Worm (Caenorhabditis elegans) whole organism, L1 larva: ENCODE data around the gene zyg-9.

Experiments used
- C34B4.2 ChIP-seq: sonication (generic microtip); optimal IDR thresholded peaks from 2 replicates; lab custom pipeline; 2017; ENCODE audit warnings: mild to moderate bottlenecking, missing genetic modification characterization, missing compliant biosample characterization
- F16B12.6 ChIP-seq: fragments of 150-350 bp; optimal IDR thresholded peaks from 2 replicates; lab custom pipeline; 2014; ENCODE audit warnings: missing biosample characterization, missing genetic modification characterization
- Y116A8C.19 ChIP-seq: sonication (generic microtip); optimal IDR thresholded peaks from 2 replicates; lab custom pipeline; 2016; ENCODE audit warnings: missing compliant biosample characterization, missing genetic modification characterization, borderline replicate concordance
- alr-1 ChIP-seq: fragments of 200-800 bp; sonication (Bioruptor generic); optimal IDR thresholded peaks from 2 replicates; lab custom pipeline; 2018; ENCODE audit warnings: borderline replicate concordance, mild to moderate bottlenecking, missing genetic modification characterization, missing compliant biosample characterization
- aly-2 ChIP-seq: fragments of 150-350 bp; optimal IDR thresholded peaks from 2 replicates; lab custom pipeline; 2014; ENCODE audit warnings: missing biosample characterization, missing genetic modification characterization
- ama-1 ChIP-seq: fragments of 150-350 bp; optimal IDR thresholded peaks from 2 replicates; lab custom pipeline; 2014
- blmp-1 ChIP-seq: fragments of 150-350 bp; optimal IDR thresholded peaks from 2 replicates; lab custom pipeline; 2014; ENCODE audit warnings: missing biosample characterization, missing genetic modification characterization
- ceh-63 ChIP-seq: fragments of 200-800 bp; sonication (Bioruptor generic); optimal IDR thresholded peaks from 2 replicates; lab custom pipeline; 2018; ENCODE audit warnings: mild to moderate bottlenecking, missing genetic modification characterization, missing compliant biosample characterization
- ceh-82 ChIP-seq, 3 experiments: fragments of 150-350 bp in 1 of 3; sonication (generic microtip) in 2 of 3; optimal IDR thresholded peaks; 2 replicates each; lab custom pipeline; 2014 to 2017; ENCODE audit warnings: missing biosample characterization in 3 of 3, missing genetic modification characterization in 3 of 3
- ceh-88 ChIP-seq: fragments of 200-800 bp; sonication (Bioruptor generic); IDR thresholded peaks from 2 replicates; pipeline ENCODE4 v1.3.6; 2022; ENCODE audit warnings: missing genetic modification characterization, missing compliant biosample characterization
- ceh-90 ChIP-seq: sonication (generic microtip); optimal IDR thresholded peaks from 2 replicates; lab custom pipeline; 2016; ENCODE audit warnings: missing genetic modification characterization, missing compliant biosample characterization
- ces-1 ChIP-seq: fragments of 150-350 bp; optimal IDR thresholded peaks from 2 replicates; lab custom pipeline; 2014; ENCODE audit warnings: missing biosample characterization, missing genetic modification reagents, missing genetic modification characterization
- dsc-1 ChIP-seq: sonication (generic microtip); optimal IDR thresholded peaks from 2 replicates; lab custom pipeline; 2016; ENCODE audit warnings: mild to moderate bottlenecking, missing genetic modification characterization, missing compliant biosample characterization
- efl-1 ChIP-seq, 4 experiments: fragments of 150-350 bp; optimal IDR thresholded peaks in 3 of 4; peaks in 1 of 4; 1 replicate in 1 of 4; 2 replicates in 3 of 4; lab custom pipeline; 2014; ENCODE audit warnings: missing biosample characterization in 2 of 4, missing genetic modification characterization in 2 of 4, missing genetic modification reagents in 2 of 4
- efl-3 ChIP-seq: fragments of 200-800 bp; sonication (Bioruptor generic); optimal IDR thresholded peaks from 2 replicates; lab custom pipeline; 2018; ENCODE audit warnings: mild to moderate bottlenecking, missing genetic modification characterization, missing compliant biosample characterization
- elt-2 ChIP-seq: sonication (generic microtip); optimal IDR thresholded peaks from 2 replicates; lab custom pipeline; 2016; ENCODE audit warnings: missing genetic modification characterization, mild to moderate bottlenecking, inconsistent platforms, missing compliant biosample characterization, missing genetic modification reagents
- fkh-10 ChIP-seq: sonication (generic microtip); optimal IDR thresholded peaks from 2 replicates; lab custom pipeline; 2017; ENCODE audit warnings: missing biosample characterization, missing genetic modification reagents, missing genetic modification characterization
- fkh-8 ChIP-seq: sonication (generic microtip); optimal IDR thresholded peaks from 2 replicates; lab custom pipeline; 2016; ENCODE audit warnings: mild to moderate bottlenecking, missing genetic modification characterization, missing compliant biosample characterization
- fos-1 ChIP-seq: fragments of 150-350 bp; optimal IDR thresholded peaks from 2 replicates; lab custom pipeline; 2014; ENCODE audit warnings: missing biosample characterization, missing genetic modification characterization
- isw-1 ChIP-seq: fragments of 200-800 bp; sonication (Bioruptor generic); IDR thresholded peaks from 2 replicates; pipeline ENCODE4 v1.3.6; 2022; ENCODE audit warnings: missing genetic modification characterization, missing compliant biosample characterization
- jun-1 ChIP-seq: fragments of 150-350 bp; optimal IDR thresholded peaks from 2 replicates; lab custom pipeline; 2014; ENCODE audit warnings: missing biosample characterization, missing genetic modification reagents, missing genetic modification characterization
- lin-14 ChIP-seq: fragments of 200-800 bp; sonication (Bioruptor generic); optimal IDR thresholded peaks from 2 replicates; lab custom pipeline; 2018; ENCODE audit warnings: mild to moderate bottlenecking, missing genetic modification characterization, moderate library complexity, missing compliant biosample characterization
- lin-35 ChIP-seq, 2 experiments: fragments of 150-350 bp; optimal IDR thresholded peaks; 2 replicates each; lab custom pipeline; 2014; ENCODE audit warnings: missing biosample characterization in 2 of 2, missing genetic modification characterization in 2 of 2, missing genetic modification reagents in 2 of 2
- lin-39 ChIP-seq: fragments of 150-350 bp; optimal IDR thresholded peaks from 2 replicates; lab custom pipeline; 2014; ENCODE audit warnings: missing biosample characterization, missing genetic modification reagents, missing genetic modification characterization
- lir-3 ChIP-seq: sonication (generic microtip); optimal IDR thresholded peaks from 2 replicates; lab custom pipeline; 2016; ENCODE audit warnings: mild to moderate bottlenecking, missing genetic modification characterization, moderate library complexity, missing compliant biosample characterization; ENCODE audit not compliant: poor library complexity
- lsy-2 ChIP-seq, 2 experiments: fragments of 150-350 bp; optimal IDR thresholded peaks; 2 replicates each; lab custom pipeline; 2014; ENCODE audit warnings: missing biosample characterization in 2 of 2, missing genetic modification characterization in 2 of 2
- mab-9 ChIP-seq: fragments of 200-800 bp; sonication (Bioruptor generic); IDR thresholded peaks from 2 replicates; pipeline ENCODE4 v1.3.6; 2022; ENCODE audit warnings: missing genetic modification reagents, missing genetic modification characterization, missing compliant biosample characterization
- mdl-1 ChIP-seq, 2 experiments: fragments of 150-350 bp; optimal IDR thresholded peaks; 2 replicates each; lab custom pipeline; 2014 to 2017; ENCODE audit warnings: missing biosample characterization in 2 of 2, missing genetic modification characterization in 2 of 2, inconsistent platforms in 1 of 2
- mep-1 ChIP-seq: fragments of 150-350 bp; optimal IDR thresholded peaks from 2 replicates; lab custom pipeline; 2014; ENCODE audit warnings: missing biosample characterization, missing genetic modification characterization
- nhr-11 ChIP-seq: fragments of 150-350 bp; optimal IDR thresholded peaks from 2 replicates; lab custom pipeline; 2014; ENCODE audit warnings: missing biosample characterization, missing genetic modification characterization
- nhr-12 ChIP-seq: sonication (generic microtip); optimal IDR thresholded peaks from 2 replicates; lab custom pipeline; 2017; ENCODE audit warnings: missing biosample characterization, missing genetic modification characterization
- nhr-20 ChIP-seq: sonication (generic microtip); optimal IDR thresholded peaks from 2 replicates; lab custom pipeline; 2016; ENCODE audit warnings: mild to moderate bottlenecking, missing genetic modification characterization, missing compliant biosample characterization
- nhr-237 ChIP-seq: fragments of 150-350 bp; optimal IDR thresholded peaks from 2 replicates; lab custom pipeline; 2014; ENCODE audit warnings: missing biosample characterization, missing genetic modification characterization
- nhr-76 ChIP-seq: sonication (generic microtip); optimal IDR thresholded peaks from 2 replicates; lab custom pipeline; 2017; ENCODE audit warnings: missing biosample characterization, missing genetic modification characterization
- nhr-77 ChIP-seq: fragments of 150-350 bp; optimal IDR thresholded peaks from 2 replicates; lab custom pipeline; 2014; ENCODE audit warnings: missing biosample characterization, missing genetic modification characterization
- nhr-85 ChIP-seq: sonication (generic microtip); peaks from one replicate; lab custom pipeline; 2016; ENCODE audit warnings: missing genetic modification characterization, inconsistent platforms, missing compliant biosample characterization
- nhr-90 ChIP-seq: sonication (generic microtip); optimal IDR thresholded peaks from 2 replicates; lab custom pipeline; 2016; ENCODE audit warnings: mild to moderate bottlenecking, missing genetic modification characterization, missing compliant biosample characterization; ENCODE audit not compliant: poor library complexity
- pag-3 ChIP-seq: sonication (generic microtip); optimal IDR thresholded peaks from 2 replicates; lab custom pipeline; 2017; ENCODE audit warnings: missing genetic modification characterization, mild to moderate bottlenecking, missing compliant biosample characterization, antibody characterized with exemption, borderline replicate concordance; ENCODE audit not compliant: insufficient read depth
- pax-3 ChIP-seq: fragments of 200-800 bp; sonication (Bioruptor generic); optimal IDR thresholded peaks from 2 replicates; lab custom pipeline; 2018; ENCODE audit warnings: mild to moderate bottlenecking, missing genetic modification characterization, moderate library complexity, missing compliant biosample characterization
- rnt-1 ChIP-seq: sonication (generic microtip); optimal IDR thresholded peaks from 2 replicates; lab custom pipeline; 2016; ENCODE audit warnings: mild to moderate bottlenecking, missing genetic modification characterization, moderate library complexity, missing compliant biosample characterization
- sox-4 ChIP-seq: sonication (generic microtip); optimal IDR thresholded peaks from 2 replicates; lab custom pipeline; 2016; ENCODE audit warnings: missing genetic modification characterization, missing compliant biosample characterization
- unc-130 ChIP-seq: fragments of 150-350 bp; optimal IDR thresholded peaks from 2 replicates; lab custom pipeline; 2017; ENCODE audit warnings: missing biosample characterization, missing genetic modification characterization, inconsistent platforms
- unc-86 ChIP-seq: sonication (generic microtip); optimal IDR thresholded peaks from 2 replicates; lab custom pipeline; 2016; ENCODE audit warnings: missing genetic modification characterization, missing compliant biosample characterization
- zag-1 ChIP-seq: fragments of 150-350 bp; optimal IDR thresholded peaks from 2 replicates; lab custom pipeline; 2014; ENCODE audit warnings: missing biosample characterization, missing genetic modification characterization
- zip-4 ChIP-seq: fragments of 200-800 bp; sonication (Bioruptor generic); optimal IDR thresholded peaks from 2 replicates; lab custom pipeline; 2018; ENCODE audit warnings: mild to moderate bottlenecking, missing genetic modification characterization, moderate library complexity, missing compliant biosample characterization
- ztf-11 ChIP-seq, 2 experiments: sonication (generic microtip); optimal IDR thresholded peaks; 2 replicates each; lab custom pipeline; 2016 to 2017; ENCODE audit warnings: missing genetic modification characterization in 2 of 2, missing biosample characterization in 1 of 2, missing compliant biosample characterization in 1 of 2

zyg-9 gene

DNA sequence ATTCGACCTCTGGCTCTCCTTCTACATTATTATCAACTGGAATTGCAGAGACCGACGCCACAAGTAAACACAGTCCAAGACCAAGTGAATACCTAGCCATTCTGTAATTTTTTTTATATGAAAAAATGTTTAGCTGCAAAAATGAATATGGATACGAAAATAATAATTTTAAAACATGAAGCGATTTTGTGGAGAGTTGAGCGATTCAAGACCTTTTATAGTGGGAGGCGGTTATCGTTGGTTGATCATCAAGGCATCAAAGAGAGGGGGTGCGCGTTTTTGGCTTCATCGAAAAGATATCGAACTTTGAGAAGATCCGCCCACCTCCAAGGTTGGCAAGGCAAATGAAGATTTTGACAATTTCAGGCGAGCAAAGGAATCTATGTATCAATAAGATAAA is 10.9 kb upstream of the zyg-9 start, which contains the start of gene cut-3:
cut-3 (minus strand) TSS at position 101 of the 400 bp plus-strand sequence.
- TF ChIP-seq fos-1, result no peak
- no peak for TF ChIP-seq ceh-82 (tag; optimal IDR thresholded peaks at IDR 0.05; lab: Kevin White, UChicago)
- no peak for TF ChIP-seq nhr-76 (tag; lab: Kevin White, UChicago)
- TF ChIP-seq ceh-88 (GFP tag; lab: Robert Waterston, UW), result no peak
- TF ChIP-seq F16B12.6 (tag; lab: Kevin White, UChicago), result no peak
- no peak for TF ChIP-seq lsy-2 (tag; optimal IDR thresholded peaks at IDR 0.05; lab: Kevin White, UChicago)
- TF ChIP-seq unc-130 (tag; lab: Kevin White, UChicago), result no peak
- no peak for TF ChIP-seq mab-9 (GFP tag; lab: Robert Waterston, UW)
- TF ChIP-seq fkh-8, result no peak
- no peak for TF ChIP-seq pag-3 (tag; lab: Kevin White, UChicago)
- no peak for TF ChIP-seq unc-86 (tag; lab: Kevin White, UChicago)
- TF ChIP-seq efl-3 (GFP tag; lab: Kevin White, UChicago), result no peak
- TF ChIP-seq jun-1 (tag; lab: Kevin White, UChicago), result no peak
- TF ChIP-seq nhr-90 (tag; lab: Kevin White, UChicago), result no peak
- TF ChIP-seq C34B4.2 (tag; lab: Kevin White, UChicago), result no peak
- TF ChIP-seq fkh-10 (GFP tag; lab: Kevin White, UChicago), result no peak

DNA sequence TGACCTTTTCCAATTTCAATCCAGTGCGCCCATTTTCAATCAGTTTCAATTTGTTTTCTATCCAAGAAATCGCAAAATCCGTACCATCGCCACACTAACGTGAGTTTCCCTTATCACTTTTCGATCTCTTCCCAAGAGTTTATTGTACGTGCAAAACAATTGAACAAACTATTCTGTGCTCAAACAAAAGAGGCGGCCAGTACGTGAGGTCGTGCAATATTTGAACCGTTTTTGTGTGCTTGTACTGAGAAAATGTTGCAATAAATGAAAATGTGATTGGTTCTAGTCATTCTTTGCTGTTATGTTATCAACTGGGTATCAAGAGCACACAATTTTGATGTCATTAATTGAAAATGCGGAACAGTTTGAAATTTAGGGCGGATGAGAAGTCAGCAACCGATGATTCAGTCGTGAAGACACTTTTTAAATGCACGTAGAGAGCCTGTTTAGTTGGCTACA is 7.9 kb upstream of the zyg-9 start, which contains the start of gene F22B5.4:
F22B5.4 (plus strand) TSS at position 51 of the 459 bp plus-strand sequence.
- TF ChIP-seq lin-35 (GFP tag; optimal IDR thresholded peaks at IDR 0.05; lab: Kevin White, UChicago) (peak in 1 of 2 experiments; percentile 26), ceh-90 (no peak), rnt-1 (tag; lab: Kevin White, UChicago) (no peak), nhr-20 (tag; lab: Kevin White, UChicago) (peak; percentile 43), ceh-88 (GFP tag; lab: Robert Waterston, UW) (no peak), elt-2 (tag; lab: Kevin White, UChicago) (peak; percentile 11), ceh-63 (GFP tag; lab: Kevin White, UChicago) (no peak), nhr-76 (tag; lab: Kevin White, UChicago) (no peak)

DNA sequence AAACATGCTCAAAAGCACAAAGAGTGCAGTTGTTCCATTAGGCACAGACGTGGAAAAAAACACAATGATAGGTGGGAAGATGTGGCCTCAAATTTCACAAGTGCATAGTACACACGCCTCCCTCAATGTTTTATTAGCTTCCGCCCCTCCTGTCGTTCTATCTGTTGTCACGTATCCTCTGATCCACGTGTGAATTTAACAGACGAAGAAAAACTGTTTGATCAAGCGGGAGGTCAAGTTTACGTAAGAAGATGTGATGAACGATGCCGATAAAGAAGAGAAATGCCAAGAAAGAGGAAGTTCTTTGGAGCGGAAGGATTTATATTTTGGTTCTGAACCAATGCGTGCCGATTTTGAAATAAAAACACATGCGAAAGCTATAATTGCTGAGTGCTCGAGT is 6.9 kb upstream of the zyg-9 start:
- TF ChIP-seq ces-1 (no peak), alr-1 (no peak), mep-1 (tag; lab: Kevin White, UChicago) (no peak), lin-14 (GFP tag; lab: Kevin White, UChicago) (peak; percentile 61), zag-1 (tag; lab: Kevin White, UChicago) (no peak), fkh-8 (no peak), nhr-11 (tag; lab: Kevin White, UChicago) (no peak), pax-3 (no peak), lir-3 (tag; lab: Kevin White, UChicago) (no peak), zip-4 (no peak), mdl-1 (tag; optimal IDR thresholded peaks at IDR 0.05; lab: Kevin White, UChicago) (peak in 1 of 2 experiments; percentile 31), nhr-20 (tag; lab: Kevin White, UChicago) (peak; percentile 48), lin-39 (tag; lab: Kevin White, UChicago) (no peak), unc-86 (tag; lab: Kevin White, UChicago) (no peak), blmp-1 (tag; lab: Kevin White, UChicago) (peak; percentile 74), efl-1 (optimal IDR thresholded peaks at IDR 0.05; lab: Kevin White, UChicago) (no peak), efl-1 (GFP tag; optimal IDR thresholded peaks at IDR 0.05 in 1 of 2; lab: Kevin White, UChicago) (no peak), nhr-90 (tag; lab: Kevin White, UChicago) (no peak), pag-3 (tag; lab: Kevin White, UChicago) (no peak), ztf-11 (tag; optimal IDR thresholded peaks at IDR 0.05; lab: Kevin White, UChicago) (no peak), mab-9 (GFP tag; lab: Robert Waterston, UW) (no peak), ceh-82 (tag; optimal IDR thresholded peaks at IDR 0.05; lab: Kevin White, UChicago) (no peak), efl-3 (GFP tag; lab: Kevin White, UChicago) (no peak), sox-4 (tag; lab: Kevin White, UChicago) (no peak), Y116A8C.19 (tag; lab: Kevin White, UChicago) (no peak), nhr-12 (no peak), ama-1 (lab: Kevin White, UChicago) (no peak), aly-2 (tag; lab: Kevin White, UChicago) (no peak), dsc-1 (tag; lab: Kevin White, UChicago) (no peak), F16B12.6 (tag; lab: Kevin White, UChicago) (no peak), nhr-76 (tag; lab: Kevin White, UChicago) (no peak), nhr-85 (tag; lab: Kevin White, UChicago) (peak; percentile 73), nhr-237 (tag; lab: Kevin White, UChicago) (no peak), nhr-77 (tag; lab: Kevin White, UChicago) (no peak), isw-1 (GFP tag; lab: Robert Waterston, UW) (no peak)
